Worm (Caenorhabditis elegans) whole organism, young adult: Measurements from ENCODE around the gene str-176.

ENCODE experiments used
- C17E4.6 ChIP-seq: fragments of 200-800 bp; sonication (Bioruptor generic); IDR thresholded peaks from 2 replicates; pipeline ENCODE4 v1.3.6; 2022; ENCODE audit warnings: missing genetic modification reagents, missing genetic modification characterization, missing compliant biosample characterization
- F22D6.2 ChIP-seq: sonication (generic microtip); optimal IDR thresholded peaks from 2 replicates; lab custom pipeline; 2016; ENCODE audit warnings: mild to moderate bottlenecking, missing genetic modification characterization, missing compliant biosample characterization
- F39B2.1 ChIP-seq: fragments of 200-800 bp; sonication (Bioruptor generic); IDR thresholded peaks from 2 replicates; pipeline ENCODE4 v1.3.6; 2022; ENCODE audit warnings: missing genetic modification reagents, missing genetic modification characterization, missing compliant biosample characterization
- F52B5.7 ChIP-seq: sonication (generic microtip); optimal IDR thresholded peaks from 2 replicates; lab custom pipeline; 2016; ENCODE audit warnings: mild to moderate bottlenecking, missing genetic modification characterization, missing compliant biosample characterization
- K11D2.4 ChIP-seq: fragments of 200-800 bp; sonication (Bioruptor generic); IDR thresholded peaks from 2 replicates; pipeline ENCODE4 v1.3.6; 2022; ENCODE audit warnings: missing genetic modification reagents, missing genetic modification characterization, missing compliant biosample characterization
- Y79H2A.3 ChIP-seq: fragments of 200-800 bp; sonication (Bioruptor generic); conservative IDR thresholded peaks from 2 replicates; pipeline ENCODE4 v1.3.6; 2022; ENCODE audit warnings: missing genetic modification reagents, missing genetic modification characterization, missing compliant biosample characterization
- Y95B8A.8 ChIP-seq: fragments of 200-800 bp; sonication (Bioruptor generic); IDR thresholded peaks from 2 replicates; pipeline ENCODE4 v1.3.6; 2022; ENCODE audit warnings: missing genetic modification reagents, missing genetic modification characterization, missing compliant biosample characterization
- akir-1 ChIP-seq: fragments of 200-800 bp; sonication (Bioruptor generic); optimal IDR thresholded peaks from 2 replicates; lab custom pipeline; 2018; ENCODE audit warnings: mild to moderate bottlenecking, missing genetic modification characterization, moderate library complexity, missing compliant biosample characterization
- aptf-3 ChIP-seq: fragments of 200-800 bp; sonication (Bioruptor generic); IDR thresholded peaks from 2 replicates; pipeline ENCODE4 v1.3.6; 2022; ENCODE audit warnings: missing genetic modification characterization, missing compliant biosample characterization
- attf-6 ChIP-seq: fragments of 200-800 bp; sonication (Bioruptor generic); IDR thresholded peaks from 2 replicates; pipeline ENCODE4 v1.3.6; 2022; ENCODE audit warnings: missing genetic modification reagents, missing genetic modification characterization, missing compliant biosample characterization
- bed-2 ChIP-seq: fragments of 200-800 bp; sonication (Bioruptor generic); IDR thresholded peaks from 2 replicates; pipeline ENCODE4 v1.3.6; 2022; ENCODE audit warnings: missing genetic modification reagents, missing genetic modification characterization, missing compliant biosample characterization
- cebp-2 ChIP-seq: fragments of 200-800 bp; sonication (Bioruptor generic); IDR thresholded peaks from 2 replicates; pipeline ENCODE4 v1.3.6; 2022; ENCODE audit warnings: missing genetic modification characterization, missing compliant biosample characterization
- ceh-27 ChIP-seq: fragments of 200-800 bp; sonication (Bioruptor generic); optimal IDR thresholded peaks from 2 replicates; lab custom pipeline; 2018; ENCODE audit warnings: mild to moderate bottlenecking, missing genetic modification characterization, moderate library complexity, missing compliant biosample characterization
- ceh-91 ChIP-seq: fragments of 200-800 bp; sonication (Bioruptor generic); IDR thresholded peaks from 2 replicates; pipeline ENCODE4 v1.3.6; 2022; ENCODE audit warnings: missing genetic modification reagents, missing genetic modification characterization, missing compliant biosample characterization
- chd-7 ChIP-seq: sonication (generic microtip); optimal IDR thresholded peaks from 2 replicates; lab custom pipeline; 2016; ENCODE audit warnings: mild to moderate bottlenecking, missing genetic modification characterization, moderate library complexity, missing compliant biosample characterization
- die-1 ChIP-seq: sonication (generic microtip); optimal IDR thresholded peaks from 2 replicates; lab custom pipeline; 2016; ENCODE audit warnings: missing genotype, mild to moderate bottlenecking, missing genetic modification characterization, missing compliant biosample characterization
- dpl-1 ChIP-seq: fragments of 150-350 bp; optimal IDR thresholded peaks from 2 replicates; lab custom pipeline; 2014; ENCODE audit warnings: missing biosample characterization, missing genetic modification reagents, missing genetic modification characterization
- efl-1 ChIP-seq: fragments of 150-350 bp; optimal IDR thresholded peaks from 2 replicates; lab custom pipeline; 2014; ENCODE audit warnings: missing biosample characterization, missing genetic modification reagents, missing genetic modification characterization
- egl-18 ChIP-seq: fragments of 200-800 bp; sonication (Bioruptor generic); IDR thresholded peaks from 2 replicates; pipeline ENCODE4 v1.3.6; 2022; ENCODE audit warnings: missing genetic modification reagents, missing genetic modification characterization, missing compliant biosample characterization
- egl-44 ChIP-seq: fragments of 200-800 bp; sonication (Bioruptor generic); IDR thresholded peaks from 2 replicates; pipeline ENCODE4 v1.3.6; 2022; ENCODE audit warnings: missing genetic modification reagents, missing genetic modification characterization, missing compliant biosample characterization
- egrh-3 ChIP-seq: fragments of 200-800 bp; sonication (Bioruptor generic); IDR thresholded peaks from 2 replicates; pipeline ENCODE4 v1.3.6; 2022; ENCODE audit warnings: missing genetic modification reagents, missing genetic modification characterization, missing compliant biosample characterization
- ekl-4 ChIP-seq: fragments of 200-800 bp; sonication (Bioruptor generic); IDR thresholded peaks from 2 replicates; pipeline ENCODE4 v1.3.6; 2022; ENCODE audit warnings: missing genetic modification reagents, missing genetic modification characterization, missing compliant biosample characterization
- fkh-3 ChIP-seq: sonication (generic microtip); optimal IDR thresholded peaks from 2 replicates; lab custom pipeline; 2016; ENCODE audit warnings: mild to moderate bottlenecking, missing genetic modification characterization, missing compliant biosample characterization
- gei-17 ChIP-seq: fragments of 200-800 bp; sonication (Bioruptor generic); optimal IDR thresholded peaks from 2 replicates; lab custom pipeline; 2018; ENCODE audit warnings: mild to moderate bottlenecking, missing genetic modification characterization, missing compliant biosample characterization
- him-1 ChIP-seq: sonication (generic microtip); optimal IDR thresholded peaks from 2 replicates; lab custom pipeline; 2016; ENCODE audit warnings: missing genotype, missing genetic modification reagents, missing genetic modification characterization, missing compliant biosample characterization
- hlh-26 ChIP-seq: fragments of 200-800 bp; sonication (Bioruptor generic); conservative IDR thresholded peaks from 2 replicates; pipeline ENCODE4 v1.3.6; 2022; ENCODE audit warnings: missing genetic modification reagents, missing genetic modification characterization, missing compliant biosample characterization
- hmg-1.2 ChIP-seq: fragments of 200-800 bp; sonication (Bioruptor generic); IDR thresholded peaks from 2 replicates; pipeline ENCODE4 v1.3.6; 2022; ENCODE audit warnings: missing genetic modification reagents, missing genetic modification characterization, missing compliant biosample characterization
- hmg-20 ChIP-seq: fragments of 200-800 bp; sonication (Bioruptor generic); IDR thresholded peaks from 2 replicates; pipeline ENCODE4 v1.3.6; 2022; ENCODE audit warnings: missing genetic modification reagents, missing genetic modification characterization, missing compliant biosample characterization
- hsf-1 ChIP-seq: fragments of 200-800 bp; sonication (Bioruptor generic); IDR thresholded peaks from 2 replicates; pipeline ENCODE4 v1.3.6; 2022; ENCODE audit warnings: missing genetic modification reagents, missing genetic modification characterization, missing compliant biosample characterization
- let-526 ChIP-seq: fragments of 200-800 bp; sonication (Bioruptor generic); IDR thresholded peaks from 2 replicates; pipeline ENCODE4 v1.3.6; 2022; ENCODE audit warnings: missing genetic modification reagents, missing genetic modification characterization, missing compliant biosample characterization
- lin-26 ChIP-seq: fragments of 200-800 bp; sonication (Bioruptor generic); IDR thresholded peaks from 2 replicates; pipeline ENCODE4 v1.3.6; 2022; ENCODE audit warnings: missing genetic modification reagents, missing genetic modification characterization, missing compliant biosample characterization
- lin-35 ChIP-seq, 3 experiments: fragments of 150-350 bp in 2 of 3; sonication (generic microtip) in 1 of 3; optimal IDR thresholded peaks; 2 replicates each; lab custom pipeline; 2014 to 2018; ENCODE audit warnings: missing biosample characterization in 3 of 3, missing genetic modification characterization in 3 of 3, missing genetic modification reagents in 3 of 3
- madf-6 ChIP-seq: fragments of 200-800 bp; sonication (Bioruptor generic); IDR thresholded peaks from 2 replicates; pipeline ENCODE4 v1.3.6; 2022; ENCODE audit warnings: missing genetic modification reagents, missing genetic modification characterization, missing compliant biosample characterization
- madf-8 ChIP-seq: fragments of 200-800 bp; sonication (Bioruptor generic); conservative IDR thresholded peaks from 2 replicates; pipeline ENCODE4 v1.3.6; 2022; ENCODE audit warnings: missing genetic modification reagents, missing genetic modification characterization, missing compliant biosample characterization
- mcd-1 ChIP-seq: fragments of 200-800 bp; sonication (Bioruptor generic); IDR thresholded peaks from 2 replicates; pipeline ENCODE4 v1.3.6; 2022; ENCODE audit warnings: missing genetic modification reagents, missing genetic modification characterization, missing compliant biosample characterization
- mel-28 ChIP-seq: sonication (generic microtip); optimal IDR thresholded peaks from 2 replicates; lab custom pipeline; 2016; ENCODE audit warnings: borderline replicate concordance, mild to moderate bottlenecking, missing genetic modification characterization, missing compliant biosample characterization
- nhr-179 ChIP-seq: sonication (generic microtip); optimal IDR thresholded peaks from 2 replicates; lab custom pipeline; 2016; ENCODE audit warnings: mild to moderate bottlenecking, missing genetic modification characterization, missing compliant biosample characterization
- nhr-90 ChIP-seq: sonication (generic microtip); optimal IDR thresholded peaks from 2 replicates; lab custom pipeline; 2016; ENCODE audit warnings: missing genotype, mild to moderate bottlenecking, missing genetic modification characterization, missing compliant biosample characterization
- repo-1 ChIP-seq: sonication (generic microtip); optimal IDR thresholded peaks from 2 replicates; lab custom pipeline; 2017; ENCODE audit warnings: mild to moderate bottlenecking, missing genetic modification characterization, missing compliant biosample characterization
- rpc-1 ChIP-seq, 2 experiments: fragments of 150-350 bp in 1 of 2; sonication (generic microtip) in 1 of 2; optimal IDR thresholded peaks; 2 replicates each; lab custom pipeline; 2014 to 2018; ENCODE audit warnings: missing biosample characterization in 1 of 2, missing genetic modification characterization in 1 of 2, missing genetic modification reagents in 1 of 2, missing genotype in 1 of 2
- sdz-38 ChIP-seq: sonication (generic microtip); optimal IDR thresholded peaks from 2 replicates; lab custom pipeline; 2016; ENCODE audit warnings: missing genotype, missing genetic modification characterization, missing compliant biosample characterization
- snpc-3.4 ChIP-seq: sonication (generic microtip); optimal IDR thresholded peaks from 2 replicates; lab custom pipeline; 2017; ENCODE audit warnings: missing genetic modification characterization, mild to moderate bottlenecking, missing compliant biosample characterization, antibody characterized with exemption, moderate library complexity, missing genotype, missing genetic modification reagents
- somi-1 ChIP-seq: fragments of 200-800 bp; sonication (Bioruptor generic); optimal IDR thresholded peaks from 2 replicates; lab custom pipeline; 2018; ENCODE audit warnings: mild to moderate bottlenecking, missing genetic modification characterization, missing compliant biosample characterization
- unc-130 ChIP-seq: sonication (generic microtip); optimal IDR thresholded peaks from 2 replicates; lab custom pipeline; 2016; ENCODE audit warnings: missing genetic modification reagents, missing genetic modification characterization, missing compliant biosample characterization
- xnd-1 ChIP-seq: sonication (generic microtip); optimal IDR thresholded peaks from 2 replicates; lab custom pipeline; 2016; ENCODE audit warnings: missing genotype, missing genetic modification reagents, missing genetic modification characterization, missing compliant biosample characterization
- zim-3 ChIP-seq: sonication (generic microtip); optimal IDR thresholded peaks from 2 replicates; lab custom pipeline; 2017; ENCODE audit warnings: mild to moderate bottlenecking, missing genetic modification characterization, moderate library complexity, missing compliant biosample characterization
- ztf-18 ChIP-seq: sonication (generic microtip); optimal IDR thresholded peaks from 2 replicates; lab custom pipeline; 2016; ENCODE audit warnings: missing genotype, mild to moderate bottlenecking, missing genetic modification characterization, missing compliant biosample characterization
- ztf-26 ChIP-seq: sonication (generic microtip); optimal IDR thresholded peaks from 2 replicates; lab custom pipeline; 2017; ENCODE audit warnings: missing genetic modification characterization, missing compliant biosample characterization
- ztf-28 ChIP-seq: fragments of 200-800 bp; sonication (Bioruptor generic); IDR thresholded peaks from 2 replicates; pipeline ENCODE4 v1.3.6; 2022; ENCODE audit warnings: missing genetic modification reagents, missing genetic modification characterization, missing compliant biosample characterization

Gene str-176

ce11 chrIV:8428492-8428891 lies 35.1 kb downstream of the str-176 start:
- peak; percentile 73 for TF ChIP-seq chd-7
- peak; percentile 71 for TF ChIP-seq egrh-3 (GFP tag; lab: Robert Waterston, UW)
- TF ChIP-seq Y79H2A.3 (GFP tag; lab: Robert Waterston, UW) = 0 out of 2 replicates have a peak, but pooled peaks have one; percentile 16
- peak; percentile 40; the same call in 1 of the 2 replicates for TF ChIP-seq ztf-28
- TF ChIP-seq gei-17 = peak; percentile 58
- peak; percentile 84 for TF ChIP-seq mcd-1 (GFP tag; lab: Robert Waterston, UW)
- TF ChIP-seq ceh-27 (GFP tag; lab: Kevin White, UChicago) = no peak
- TF ChIP-seq ceh-91 (GFP tag; lab: Robert Waterston, UW) = peak; percentile 69
- peak; percentile 74 for TF ChIP-seq unc-130 (GFP tag; lab: Kevin White, UChicago)
- TF ChIP-seq repo-1 = peak; percentile 90
- TF ChIP-seq cebp-2 (GFP tag; lab: Robert Waterston, UW) = peak; percentile 80; the same call in 1 of the 2 replicates
- TF ChIP-seq madf-6 (GFP tag; lab: Robert Waterston, UW) = peak; percentile 91
- TF ChIP-seq efl-1 = peak; percentile 46
- no peak for TF ChIP-seq hlh-26
- TF ChIP-seq fkh-3 = peak; percentile 59
- peak; percentile 34 for TF ChIP-seq F22D6.2 (tag; lab: Kevin White, UChicago)
- 0 out of 2 replicates have a peak, but pooled peaks have one; percentile 35 for TF ChIP-seq egl-18 (GFP tag; lab: Robert Waterston, UW)
- peak; percentile 26; the same call in 1 of the 2 replicates for TF ChIP-seq egl-44 (GFP tag; lab: Robert Waterston, UW)
- peak; percentile 94 for TF ChIP-seq him-1 (tag; lab: Kevin White, UChicago)
- TF ChIP-seq ztf-26 = peak; percentile 77
- TF ChIP-seq nhr-90 (tag; lab: Kevin White, UChicago) = peak; percentile 25
- peak; percentile 56 for TF ChIP-seq die-1 (tag; lab: Kevin White, UChicago)
- TF ChIP-seq ztf-18 (tag; lab: Kevin White, UChicago) = peak; percentile 79
- TF ChIP-seq bed-2 (GFP tag; lab: Robert Waterston, UW) = no peak
- peak; percentile 95 for TF ChIP-seq C17E4.6 (GFP tag; lab: Robert Waterston, UW)
- peak; percentile 54; the same call in 1 of the 2 replicates for TF ChIP-seq hmg-20 (GFP tag; lab: Robert Waterston, UW)
- TF ChIP-seq ekl-4 (GFP tag; lab: Robert Waterston, UW) = peak; percentile 95
- TF ChIP-seq nhr-179 (tag; lab: Kevin White, UChicago) = no peak
- TF ChIP-seq rpc-1 (optimal IDR thresholded peaks at IDR 0.05; lab: Kevin White, UChicago) = no peak
- peak; percentile 18 for TF ChIP-seq rpc-1 (tag; optimal IDR thresholded peaks at IDR 0.05; lab: Kevin White, UChicago)
- TF ChIP-seq xnd-1 = peak; percentile 57
- no peak for TF ChIP-seq dpl-1 (GFP tag; lab: Kevin White, UChicago)
- peak; percentile 74 for TF ChIP-seq F39B2.1 (GFP tag; lab: Robert Waterston, UW)
- no peak for TF ChIP-seq mel-28 (tag; lab: Kevin White, UChicago)
- peak; percentile 91 for TF ChIP-seq attf-6 (GFP tag; lab: Robert Waterston, UW)
- no peak for TF ChIP-seq zim-3 (tag; lab: Kevin White, UChicago)
- peak; percentile 61 for TF ChIP-seq K11D2.4
- TF ChIP-seq let-526 (GFP tag; lab: Robert Waterston, UW) = no peak
- peak; percentile 70; the same call in 1 of the 2 replicates for TF ChIP-seq Y95B8A.8
- peak; percentile 60 for TF ChIP-seq madf-8 (GFP tag; lab: Robert Waterston, UW)
- peak; percentile 100 for TF ChIP-seq hmg-1.2
- TF ChIP-seq lin-35 (GFP tag; optimal IDR thresholded peaks at IDR 0.05; lab: Kevin White, UChicago) = peak in 1 of 3 experiments; percentile 20
- no peak for TF ChIP-seq sdz-38 (tag; lab: Kevin White, UChicago)
- no peak for TF ChIP-seq akir-1 (GFP tag; lab: Kevin White, UChicago)
- peak; percentile 87 for TF ChIP-seq hsf-1
- TF ChIP-seq snpc-3.4 (tag; lab: Kevin White, UChicago) = peak; percentile 98
- no peak for TF ChIP-seq aptf-3 (GFP tag; lab: Robert Waterston, UW)
- peak; percentile 70 for TF ChIP-seq F52B5.7 (tag; lab: Kevin White, UChicago)
- peak; percentile 70 for TF ChIP-seq somi-1 (GFP tag; lab: Kevin White, UChicago)
- TF ChIP-seq lin-26 (GFP tag; lab: Robert Waterston, UW) = no peak
